Worm (Caenorhabditis elegans) whole organism, L2 larva: Measurements from ENCODE around the gene fli-1.

ENCODE experiments used
- R02D3.7 ChIP-seq: fragments of 150-350 bp; optimal IDR thresholded peaks from 2 replicates; lab custom pipeline; 2014; ENCODE audit warnings: missing biosample characterization, missing genetic modification characterization
- dmd-4 ChIP-seq: sonication (generic microtip); optimal IDR thresholded peaks from 2 replicates; lab custom pipeline; 2017; ENCODE audit warnings: missing biosample characterization, missing genetic modification characterization
- ztf-11 ChIP-seq: sonication (generic microtip); optimal IDR thresholded peaks from 2 replicates; lab custom pipeline; 2017; ENCODE audit warnings: missing biosample characterization, missing genetic modification characterization

- TF ChIP-seq ztf-11 (tag; lab: Kevin White, UChicago), result no peak
- TF ChIP-seq dmd-4, result no peak
- TF ChIP-seq R02D3.7, result no peak
Observed at ce11 chrIII:8719105-8719504, 35.6 kb upstream of the fli-1 start.
